Worm (Caenorhabditis elegans): ENCODE data around the gene srg-37.

srg-37 gene

ce11 chrX:14247436-14248103, 12.7 kb upstream of the srg-37 start, which contains the start of gene K04C1.5:
Gene K04C1.5, plus strand, starts transcription at chrX:14248053.
- no peak for TF ChIP-seq pqm-1 (tag; optimal IDR thresholded peaks at IDR 0.05)
- TF ChIP-seq lin-15B (tag; optimal IDR thresholded peaks at IDR 0.05): no peak
- TF ChIP-seq tbx-2 (tag; optimal IDR thresholded peaks at IDR 0.05): no peak
- no peak for TF ChIP-seq zag-1 (tag; optimal IDR thresholded peaks at IDR 0.05)
- TF ChIP-seq mdl-1 (tag; optimal IDR thresholded peaks at IDR 0.05): no peak

DNA sequence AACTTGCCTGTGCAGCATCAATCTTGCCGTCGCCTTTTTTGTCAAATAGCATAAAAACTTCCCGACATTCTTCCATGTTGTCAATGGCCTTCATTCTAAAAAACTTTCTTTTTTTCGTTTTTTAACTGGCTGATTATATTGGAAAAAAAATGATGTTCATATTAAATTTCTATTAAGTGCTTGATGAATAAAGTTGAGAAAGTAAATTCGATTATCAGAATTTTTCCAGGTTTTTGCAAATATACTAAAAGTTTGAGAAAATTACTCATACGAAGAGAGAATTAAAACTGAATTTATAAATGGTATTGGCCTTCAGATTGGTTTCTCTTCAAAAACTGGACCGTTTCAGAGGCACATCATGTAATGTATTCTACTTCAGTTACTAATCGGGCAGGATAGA, 11.7 kb upstream of the srg-37 start, which contains the start of gene mlc-6:
mlc-6 (minus strand) TSS at position 101 of the 400 bp plus-strand sequence.
- TF ChIP-seq R02D3.7 (tag; optimal IDR thresholded peaks at IDR 0.05): no peak
- TF ChIP-seq tbx-2 (tag; optimal IDR thresholded peaks at IDR 0.05): no peak
- no peak for TF ChIP-seq nfya-1 (tag; optimal IDR thresholded peaks at IDR 0.05; ENCODE audit: insufficient read depth)
- TF ChIP-seq egl-5 (tag; optimal IDR thresholded peaks at IDR 0.05): no peak
- no peak for TF ChIP-seq nhr-43 (tag; optimal IDR thresholded peaks at IDR 0.05; ENCODE audit: poor library complexity, severe bottlenecking)
- no peak for TF ChIP-seq lsy-12 (tag; optimal IDR thresholded peaks at IDR 0.05)
- TF ChIP-seq zag-1 (tag; optimal IDR thresholded peaks at IDR 0.05): no peak
- TF ChIP-seq ama-1 (optimal IDR thresholded peaks at IDR 0.05): no peak
- no peak for TF ChIP-seq ztf-11 (tag; optimal IDR thresholded peaks at IDR 0.05)
- TF ChIP-seq nhr-237 (tag; optimal IDR thresholded peaks at IDR 0.05): no peak
- no peak for TF ChIP-seq sea-2 (GFP tag; optimal IDR thresholded peaks at IDR 0.05)
- TF ChIP-seq daf-12 (tag; optimal IDR thresholded peaks at IDR 0.05): no peak

ce11 chrX:14244493-14244892, 9.7 kb upstream of the srg-37 start:
- TF ChIP-seq elt-2 (tag; optimal IDR thresholded peaks at IDR 0.05) (peak; percentile 21), hmg-11 (tag; optimal IDR thresholded peaks at IDR 0.05) (no peak)

DNA sequence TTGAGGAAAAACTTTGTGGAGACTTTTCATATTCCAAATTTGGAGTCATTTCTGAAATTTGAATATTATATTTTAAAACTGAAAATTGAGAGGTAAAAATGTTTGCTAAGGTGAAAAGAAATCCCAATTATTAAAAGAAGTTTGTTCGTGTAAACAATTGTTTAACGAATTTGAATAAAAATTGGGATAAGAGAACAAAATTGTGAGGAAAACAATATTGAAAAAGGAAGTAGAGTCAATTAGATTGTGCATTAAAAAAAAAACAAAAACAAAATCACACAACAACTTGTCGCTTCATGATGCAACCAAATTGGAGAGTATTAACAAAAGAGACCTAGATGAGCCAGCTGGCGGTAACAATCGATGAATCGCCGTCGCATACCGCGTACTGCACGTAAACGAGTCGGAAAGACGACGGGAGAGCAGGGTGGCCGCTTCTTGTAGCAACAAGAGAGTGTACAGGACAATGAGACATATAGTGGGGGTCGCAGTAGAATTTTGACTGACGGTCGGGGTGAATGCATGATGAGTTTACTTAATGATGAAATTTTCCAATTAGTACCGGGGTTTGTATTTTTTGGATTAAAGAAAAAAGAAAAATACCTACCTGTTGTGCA, 8.6 kb upstream of the srg-37 start, which contains the start of gene K04C1.3:
K04C1.3 (minus strand) TSS at position 51 of the 617 bp plus-strand sequence.
- TF ChIP-seq daf-12 (tag; optimal IDR thresholded peaks at IDR 0.05) (no peak), ceh-82 (tag; optimal IDR thresholded peaks at IDR 0.05) (no peak), elt-2 (tag; optimal IDR thresholded peaks at IDR 0.05) (peak; percentile 3), unc-62 (GFP tag; optimal IDR thresholded peaks at IDR 0.05) (no peak), pha-4 (tag; optimal IDR thresholded peaks at IDR 0.05) (no peak), elt-1 (tag; optimal IDR thresholded peaks at IDR 0.05) (no peak)

- no peak for TF ChIP-seq fkh-10 (GFP tag; optimal IDR thresholded peaks at IDR 0.05)
- TF ChIP-seq nhr-11 (tag; optimal IDR thresholded peaks at IDR 0.05): no peak
- TF ChIP-seq ztf-4 (tag; optimal IDR thresholded peaks at IDR 0.05): no peak
- TF ChIP-seq elt-2 (tag; optimal IDR thresholded peaks at IDR 0.05): no peak
- no peak for TF ChIP-seq nfya-1 (tag; optimal IDR thresholded peaks at IDR 0.05; ENCODE audit: insufficient read depth)
- TF ChIP-seq lin-15B (tag; optimal IDR thresholded peaks at IDR 0.05): no peak
- TF ChIP-seq pqm-1 (tag; optimal IDR thresholded peaks at IDR 0.05): no peak
These were observed 6.7 kb upstream of the srg-37 start for ce11 chrX:14241531-14241930.

ce11 chrX:14240205-14240604, 5.4 kb upstream of the srg-37 start:
- TF ChIP-seq skn-1 (tag; optimal IDR thresholded peaks at IDR 0.05) (no peak), unc-39 (tag; optimal IDR thresholded peaks at IDR 0.05) (no peak), egl-27 (tag; optimal IDR thresholded peaks at IDR 0.05) (no peak)

- TF ChIP-seq lin-39 (tag; optimal IDR thresholded peaks at IDR 0.05) (peak; percentile 42), egl-27 (tag; optimal IDR thresholded peaks at IDR 0.05) (no peak), aly-2 (tag; optimal IDR thresholded peaks at IDR 0.05) (no peak), nhr-77 (tag; optimal IDR thresholded peaks at IDR 0.05) (no peak), nhr-43 (tag; optimal IDR thresholded peaks at IDR 0.05; ENCODE audit: poor library complexity, severe bottlenecking) (no peak), elt-2 (tag; optimal IDR thresholded peaks at IDR 0.05) (peak; percentile 58), nhr-28 (tag; optimal IDR thresholded peaks at IDR 0.05) (no peak), pqm-1 (tag; optimal IDR thresholded peaks at IDR 0.05) (peak; percentile 44), nhr-76 (tag; optimal IDR thresholded peaks at IDR 0.05) (no peak), nhr-23 (tag; optimal IDR thresholded peaks at IDR 0.05) (no peak), ceh-28 (tag; optimal IDR thresholded peaks at IDR 0.05) (peak; percentile 61), pha-4 (tag; optimal IDR thresholded peaks at IDR 0.05) (peak; percentile 75), R02D3.7 (tag; optimal IDR thresholded peaks at IDR 0.05) (no peak), ama-1 (optimal IDR thresholded peaks at IDR 0.05) (no peak), nhr-12 (tag; optimal IDR thresholded peaks at IDR 0.05) (no peak), jun-1 (tag; optimal IDR thresholded peaks at IDR 0.05) (peak; percentile 4), unc-62 (GFP tag; optimal IDR thresholded peaks at IDR 0.05) (no peak), nhr-25 (tag; optimal IDR thresholded peaks at IDR 0.05) (peak; percentile 9), nfya-1 (tag; optimal IDR thresholded peaks at IDR 0.05; ENCODE audit: insufficient read depth) (peak; percentile 50), hmg-11 (tag; optimal IDR thresholded peaks at IDR 0.05) (peak; percentile 73), ztf-11 (tag; optimal IDR thresholded peaks at IDR 0.05) (no peak), nhr-67 (tag; optimal IDR thresholded peaks at IDR 0.05) (no peak), tbx-2 (tag; optimal IDR thresholded peaks at IDR 0.05) (no peak)
These were observed 3.5 kb upstream of the srg-37 start, which contains the start of gene K04C1.2 for ce11 chrX:14238291-14238758. Gene K04C1.2, plus strand, starts transcription at chrX:14238708.

Data from whole organism, L3 larva.